Worm (Caenorhabditis elegans): ENCODE data around the gene oac-1.

ce11 chrV:19546100-19546499 is 9.7 kb downstream of the oac-1 start, which contains the start of gene Y43F8B.1:
- no peak for TF ChIP-seq him-1 (tag; optimal IDR thresholded peaks at IDR 0.05)
- no peak for TF ChIP-seq dao-5 (tag; optimal IDR thresholded peaks at IDR 0.05)
- no peak for TF ChIP-seq W03F9.2 (tag; optimal IDR thresholded peaks at IDR 0.05)
